Worm (Caenorhabditis elegans) whole organism, L2 larva: ENCODE data around the gene nit-1.

Source experiments
- C34F6.9 ChIP-seq: fragments of 150-350 bp; optimal IDR thresholded peaks from 2 replicates; lab custom pipeline; 2014; ENCODE audit warnings: missing biosample characterization, missing genetic modification characterization
- F13H6.1 ChIP-seq: sonication (generic microtip); optimal IDR thresholded peaks from 2 replicates; lab custom pipeline; 2016; ENCODE audit warnings: missing genetic modification characterization, missing compliant biosample characterization
- R02D3.7 ChIP-seq: fragments of 150-350 bp; optimal IDR thresholded peaks from 2 replicates; lab custom pipeline; 2014; ENCODE audit warnings: missing biosample characterization, missing genetic modification characterization
- Y55F3AM.14 ChIP-seq: fragments of 200-800 bp; sonication (Bioruptor generic); optimal IDR thresholded peaks from 2 replicates; lab custom pipeline; 2018; ENCODE audit warnings: mild to moderate bottlenecking, missing genetic modification characterization, missing compliant biosample characterization
- ZK546.5 ChIP-seq: sonication (generic microtip); optimal IDR thresholded peaks from 2 replicates; lab custom pipeline; 2017; ENCODE audit warnings: missing biosample characterization, missing genetic modification characterization
- alr-1 ChIP-seq: fragments of 150-350 bp; optimal IDR thresholded peaks from 2 replicates; lab custom pipeline; 2014; ENCODE audit warnings: missing biosample characterization, missing genetic modification characterization
- aly-2 ChIP-seq: fragments of 150-350 bp; optimal IDR thresholded peaks from 2 replicates; lab custom pipeline; 2014; ENCODE audit warnings: missing biosample characterization, missing genetic modification characterization
- ama-1 ChIP-seq: fragments of 150-350 bp; optimal IDR thresholded peaks from 2 replicates; lab custom pipeline; 2018; ENCODE audit warnings: inconsistent platforms
- blmp-1 ChIP-seq: sonication (generic microtip); optimal IDR thresholded peaks from 2 replicates; lab custom pipeline; 2017; ENCODE audit warnings: missing genetic modification characterization, mild to moderate bottlenecking, missing compliant biosample characterization, antibody characterized with exemption, moderate library complexity; ENCODE audit not compliant: insufficient read depth
- ceh-16 ChIP-seq: fragments of 150-350 bp; optimal IDR thresholded peaks from 2 replicates; lab custom pipeline; 2014; ENCODE audit warnings: missing biosample characterization, missing genetic modification characterization
- ceh-82 ChIP-seq: fragments of 150-350 bp; optimal IDR thresholded peaks from 2 replicates; lab custom pipeline; 2014; ENCODE audit warnings: missing biosample characterization, missing genetic modification characterization
- crh-2 ChIP-seq: sonication (generic microtip); optimal IDR thresholded peaks from 2 replicates; lab custom pipeline; 2017; ENCODE audit warnings: missing biosample characterization, missing genetic modification characterization
- dmd-4 ChIP-seq: sonication (generic microtip); optimal IDR thresholded peaks from 2 replicates; lab custom pipeline; 2017; ENCODE audit warnings: missing biosample characterization, missing genetic modification characterization
- egl-27 ChIP-seq: sonication (generic microtip); optimal IDR thresholded peaks from 3 replicates; lab custom pipeline; 2017; ENCODE audit warnings: missing biosample characterization, missing genetic modification reagents, missing genetic modification characterization
- elt-1 ChIP-seq: fragments of 150-350 bp; optimal IDR thresholded peaks from 2 replicates; lab custom pipeline; 2014; ENCODE audit warnings: missing biosample characterization, missing genetic modification characterization
- elt-3 ChIP-seq: sonication (generic microtip); optimal IDR thresholded peaks from 2 replicates; lab custom pipeline; 2017; ENCODE audit warnings: missing biosample characterization, missing genetic modification characterization
- fos-1 ChIP-seq: fragments of 150-350 bp; optimal IDR thresholded peaks from 2 replicates; lab custom pipeline; 2014; ENCODE audit warnings: missing biosample characterization, missing genetic modification characterization
- gmeb-1 ChIP-seq: fragments of 150-350 bp; optimal IDR thresholded peaks from 2 replicates; lab custom pipeline; 2014; ENCODE audit warnings: missing biosample characterization, missing genetic modification characterization
- lin-11 ChIP-seq: fragments of 150-350 bp; sonication (generic microtip); optimal IDR thresholded peaks from 2 replicates; lab custom pipeline; 2014; ENCODE audit warnings: missing biosample characterization, missing genetic modification characterization, inconsistent platforms, mixed read lengths
- lin-13 ChIP-seq: fragments of 150-350 bp; optimal IDR thresholded peaks from 2 replicates; lab custom pipeline; 2014; ENCODE audit warnings: missing biosample characterization, missing genetic modification reagents, missing genetic modification characterization
- lin-39 ChIP-seq: fragments of 150-350 bp; optimal IDR thresholded peaks from 2 replicates; lab custom pipeline; 2014; ENCODE audit warnings: missing biosample characterization, missing genetic modification reagents, missing genetic modification characterization
- lsy-2 ChIP-seq, 2 experiments: fragments of 150-350 bp in 1 of 2; sonication (generic microtip) in 1 of 2; optimal IDR thresholded peaks; 2 replicates each; lab custom pipeline; 2014 to 2017; ENCODE audit warnings: missing biosample characterization in 2 of 2, missing genetic modification characterization in 2 of 2
- mab-5 ChIP-seq: fragments of 150-350 bp; optimal IDR thresholded peaks from 2 replicates; lab custom pipeline; 2014; ENCODE audit warnings: missing biosample characterization, missing genetic modification characterization
- mbf-1 ChIP-seq: sonication (generic microtip); optimal IDR thresholded peaks from 2 replicates; lab custom pipeline; 2017; ENCODE audit warnings: missing biosample characterization, missing genetic modification characterization
- mdl-1 ChIP-seq, 2 experiments: fragments of 150-350 bp in 1 of 2; sonication (generic microtip) in 1 of 2; optimal IDR thresholded peaks; 2 replicates each; lab custom pipeline; 2017; ENCODE audit warnings: missing biosample characterization in 2 of 2, missing genetic modification characterization in 2 of 2
- nhr-10 ChIP-seq: sonication (generic microtip); optimal IDR thresholded peaks from 2 replicates; lab custom pipeline; 2017; ENCODE audit warnings: missing biosample characterization, missing genetic modification characterization
- nhr-11 ChIP-seq: fragments of 150-350 bp; optimal IDR thresholded peaks from 2 replicates; lab custom pipeline; 2014; ENCODE audit warnings: missing biosample characterization, missing genetic modification characterization
- nhr-12 ChIP-seq: fragments of 150-350 bp; optimal IDR thresholded peaks from 2 replicates; lab custom pipeline; 2014; ENCODE audit warnings: missing biosample characterization, missing genetic modification characterization
- nhr-129 ChIP-seq: fragments of 150-350 bp; optimal IDR thresholded peaks from 2 replicates; lab custom pipeline; 2014; ENCODE audit warnings: missing biosample characterization, missing genetic modification characterization
- nhr-21 ChIP-seq: fragments of 150-350 bp; optimal IDR thresholded peaks from 2 replicates; lab custom pipeline; 2014; ENCODE audit warnings: missing biosample characterization, missing genetic modification characterization
- nhr-23 ChIP-seq: fragments of 150-350 bp; optimal IDR thresholded peaks from 2 replicates; lab custom pipeline; 2014; ENCODE audit warnings: missing biosample characterization, missing genetic modification reagents, missing genetic modification characterization
- nhr-237 ChIP-seq: fragments of 150-350 bp; optimal IDR thresholded peaks from 2 replicates; lab custom pipeline; 2014; ENCODE audit warnings: missing biosample characterization, missing genetic modification characterization
- nhr-25 ChIP-seq: fragments of 150-350 bp; sonication (generic microtip); optimal IDR thresholded peaks from 3 replicates; lab custom pipeline; 2014; ENCODE audit warnings: missing biosample characterization, missing genetic modification characterization
- nhr-6 ChIP-seq: fragments of 150-350 bp; optimal IDR thresholded peaks from 2 replicates; lab custom pipeline; 2014; ENCODE audit warnings: missing biosample characterization, missing genetic modification characterization
- nhr-77 ChIP-seq: fragments of 150-350 bp; optimal IDR thresholded peaks from 2 replicates; lab custom pipeline; 2014; ENCODE audit warnings: missing biosample characterization, missing genetic modification characterization
- peb-1 ChIP-seq: fragments of 150-350 bp; optimal IDR thresholded peaks from 2 replicates; lab custom pipeline; 2014; ENCODE audit warnings: missing biosample characterization, missing genetic modification characterization
- sem-4 ChIP-seq: fragments of 150-350 bp; optimal IDR thresholded peaks from 2 replicates; lab custom pipeline; 2014; ENCODE audit warnings: missing biosample characterization, missing genetic modification reagents, missing genetic modification characterization
- skn-1 ChIP-seq: sonication (generic microtip); optimal IDR thresholded peaks from 2 replicates; lab custom pipeline; 2017; ENCODE audit warnings: missing biosample characterization, missing genetic modification characterization
- sma-3 ChIP-seq: sonication (generic microtip); optimal IDR thresholded peaks from 2 replicates; lab custom pipeline; 2016; ENCODE audit warnings: missing genetic modification reagents, missing genetic modification characterization, missing compliant biosample characterization
- sma-9 ChIP-seq, 2 experiments: fragments of 150-350 bp in 1 of 2; sonication (generic microtip) in 1 of 2; optimal IDR thresholded peaks; 2 replicates each; lab custom pipeline; 2014 to 2016; ENCODE audit warnings: missing genetic modification characterization in 2 of 2, mild to moderate bottlenecking in 1 of 2, missing biosample characterization in 1 of 2, missing compliant biosample characterization in 1 of 2, missing genetic modification reagents in 1 of 2, moderate library complexity in 1 of 2
- snpc-4 ChIP-seq: fragments of 150-350 bp; optimal IDR thresholded peaks from 2 replicates; lab custom pipeline; 2014; ENCODE audit warnings: missing biosample characterization, missing genetic modification characterization
- unc-39 ChIP-seq: fragments of 150-350 bp; optimal IDR thresholded peaks from 2 replicates; lab custom pipeline; 2014; ENCODE audit warnings: missing biosample characterization, missing genetic modification characterization
- unc-55 ChIP-seq: fragments of 150-350 bp; sonication (generic microtip); optimal IDR thresholded peaks from 3 replicates; lab custom pipeline; 2014; ENCODE audit warnings: missing biosample characterization, missing genetic modification reagents, missing genetic modification characterization
- unc-62 ChIP-seq: fragments of 150-350 bp; optimal IDR thresholded peaks from 2 replicates; lab custom pipeline; 2014; ENCODE audit warnings: missing biosample characterization, missing genetic modification reagents, missing genetic modification characterization
- zag-1 ChIP-seq: fragments of 150-350 bp; optimal IDR thresholded peaks from 2 replicates; lab custom pipeline; 2014; ENCODE audit warnings: missing biosample characterization, missing genetic modification characterization
- ztf-1 ChIP-seq: fragments of 200-800 bp; sonication (Bioruptor generic); conservative IDR thresholded peaks from 2 replicates; pipeline ENCODE4 v1.3.6; 2022; ENCODE audit warnings: missing genetic modification characterization, missing compliant biosample characterization
- ztf-11 ChIP-seq: sonication (generic microtip); optimal IDR thresholded peaks from 2 replicates; lab custom pipeline; 2017; ENCODE audit warnings: missing biosample characterization, missing genetic modification characterization
- ztf-4 ChIP-seq: fragments of 150-350 bp; optimal IDR thresholded peaks from 2 replicates; lab custom pipeline; 2014; ENCODE audit warnings: missing biosample characterization, missing genetic modification characterization

nit-1 gene

DNA sequence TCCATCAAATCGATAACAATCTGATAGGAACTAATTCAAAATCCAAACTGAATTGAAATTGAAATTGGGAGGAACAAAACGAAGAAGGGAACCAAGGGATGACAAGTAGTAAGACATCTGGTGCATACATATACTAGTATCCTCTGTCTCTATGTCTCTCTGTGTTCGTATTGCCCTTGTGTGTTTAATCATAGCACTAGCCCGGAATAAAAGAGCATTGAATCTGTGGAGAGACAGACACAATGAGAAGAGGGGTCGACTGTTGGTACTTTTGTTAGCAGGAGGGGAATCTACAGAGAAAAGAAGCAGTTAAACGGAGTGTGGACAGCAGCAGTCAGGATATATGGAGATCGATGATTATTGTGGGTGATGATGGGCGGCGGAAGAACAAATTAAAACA lies 6.3 kb upstream of the nit-1 start:
- peak; percentile 18 for TF ChIP-seq sma-9 (GFP tag; optimal IDR thresholded peaks at IDR 0.05; lab: Kevin White, UChicago)
- TF ChIP-seq sma-9 (tag; optimal IDR thresholded peaks at IDR 0.05; lab: Kevin White, UChicago) = no peak
- TF ChIP-seq crh-2 (tag; lab: Kevin White, UChicago) = no peak
- no peak for TF ChIP-seq sma-3 (GFP tag; lab: Kevin White, UChicago)
- TF ChIP-seq nhr-129 (tag; lab: Kevin White, UChicago) = peak; percentile 47

DNA sequence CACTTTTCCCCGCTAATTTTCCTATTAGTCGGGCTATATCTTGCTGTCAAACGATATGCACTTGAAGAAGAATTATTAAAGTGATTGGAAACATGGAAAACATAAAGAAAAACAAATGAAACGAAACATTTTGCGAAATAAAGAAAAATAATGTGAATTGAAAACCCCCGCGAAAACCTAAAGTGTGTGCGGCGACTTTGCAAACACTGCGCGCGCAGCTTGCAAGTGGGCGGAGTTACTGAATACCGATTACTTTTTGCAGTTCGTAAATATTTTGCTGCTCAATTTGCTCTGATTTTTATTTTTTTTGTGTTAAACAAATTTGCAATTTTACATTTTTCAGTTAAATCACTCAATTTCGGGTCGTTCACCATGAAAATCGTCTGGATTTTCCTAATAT lies 5.4 kb upstream of the nit-1 start, which contains the start of gene ccdc-47:
TSS of gene ccdc-47 (plus strand) at position 344 of the 400 bp plus-strand sequence.
- no peak for TF ChIP-seq ama-1 (lab: Kevin White, UChicago)
- TF ChIP-seq mbf-1 (tag; lab: Kevin White, UChicago) = no peak
- no peak for TF ChIP-seq mdl-1 (tag; optimal IDR thresholded peaks at IDR 0.05; lab: Kevin White, UChicago)
- no peak for TF ChIP-seq zag-1
- TF ChIP-seq nhr-12 (tag; lab: Kevin White, UChicago) = no peak
- no peak for TF ChIP-seq Y55F3AM.14 (GFP tag; lab: Kevin White, UChicago)
- no peak for TF ChIP-seq unc-62
- no peak for TF ChIP-seq ceh-16
- TF ChIP-seq snpc-4 (tag; lab: Kevin White, UChicago) = peak; percentile 2
- no peak for TF ChIP-seq nhr-77 (tag; lab: Kevin White, UChicago)
- TF ChIP-seq mab-5 (tag; lab: Kevin White, UChicago) = peak; percentile 34
- peak; percentile 3 to 68 for TF ChIP-seq lsy-2 (tag; optimal IDR thresholded peaks at IDR 0.05; lab: Kevin White, UChicago)
- TF ChIP-seq nhr-23 (tag; lab: Kevin White, UChicago) = no peak
- TF ChIP-seq unc-39 (tag; lab: Kevin White, UChicago) = no peak
- no peak for TF ChIP-seq nhr-6
- peak; percentile 62 for TF ChIP-seq nhr-129 (tag; lab: Kevin White, UChicago)
- peak; percentile 80 for TF ChIP-seq gmeb-1 (tag; lab: Kevin White, UChicago)
- TF ChIP-seq nhr-10 = no peak
- TF ChIP-seq crh-2 (tag; lab: Kevin White, UChicago) = peak; percentile 49
- TF ChIP-seq ZK546.5 (tag; lab: Kevin White, UChicago) = no peak
- no peak for TF ChIP-seq dmd-4 (tag; lab: Kevin White, UChicago)
- TF ChIP-seq ceh-82 (tag; lab: Kevin White, UChicago) = no peak
- TF ChIP-seq nhr-21 (tag; lab: Kevin White, UChicago) = no peak
- TF ChIP-seq peb-1 (tag; lab: Kevin White, UChicago) = no peak
- no peak for TF ChIP-seq nhr-237 (tag; lab: Kevin White, UChicago)
- TF ChIP-seq elt-3 (tag; lab: Kevin White, UChicago) = no peak
- TF ChIP-seq lin-39 (tag; lab: Kevin White, UChicago) = no peak
- TF ChIP-seq sem-4 (tag; lab: Kevin White, UChicago) = peak; percentile 41
- TF ChIP-seq ztf-4 (tag; lab: Kevin White, UChicago) = peak; percentile 55
- peak; percentile 72 for TF ChIP-seq unc-55
- TF ChIP-seq egl-27 (tag; lab: Kevin White, UChicago) = no peak
- TF ChIP-seq lin-11 (tag; lab: Kevin White, UChicago) = peak; percentile 84
- TF ChIP-seq F13H6.1 (tag; lab: Kevin White, UChicago) = peak; percentile 55
- TF ChIP-seq blmp-1 = no peak
- no peak for TF ChIP-seq nhr-11
- peak; percentile 48 for TF ChIP-seq sma-3 (GFP tag; lab: Kevin White, UChicago)
- no peak for TF ChIP-seq elt-1 (tag; lab: Kevin White, UChicago)
- no peak for TF ChIP-seq ztf-1 (GFP tag; lab: Robert Waterston, UW)
- no peak for TF ChIP-seq R02D3.7 (tag; lab: Kevin White, UChicago)
- TF ChIP-seq aly-2 (tag; lab: Kevin White, UChicago) = no peak
- TF ChIP-seq sma-9 (GFP tag; optimal IDR thresholded peaks at IDR 0.05; lab: Kevin White, UChicago) = peak; percentile 71
- TF ChIP-seq sma-9 (tag; optimal IDR thresholded peaks at IDR 0.05; lab: Kevin White, UChicago) = no peak
- TF ChIP-seq ztf-11 (tag; lab: Kevin White, UChicago) = no peak
- peak; percentile 14 for TF ChIP-seq nhr-25 (tag; lab: Kevin White, UChicago)
- no peak for TF ChIP-seq alr-1 (tag; lab: Kevin White, UChicago)
- TF ChIP-seq skn-1 = peak; percentile 62
- TF ChIP-seq C34F6.9 (tag; lab: Kevin White, UChicago) = peak; percentile 69
- peak; percentile 47 for TF ChIP-seq fos-1 (tag; lab: Kevin White, UChicago)
- peak; percentile 49 for TF ChIP-seq lin-13 (GFP tag; lab: Kevin White, UChicago)
